Worm (Caenorhabditis elegans): Measurements from ENCODE around the gene C16A3.5.
A peak's percentile ranks its signal among the peaks of the same experiment; 100 is the strongest.

The C16A3.5 gene

DNA sequence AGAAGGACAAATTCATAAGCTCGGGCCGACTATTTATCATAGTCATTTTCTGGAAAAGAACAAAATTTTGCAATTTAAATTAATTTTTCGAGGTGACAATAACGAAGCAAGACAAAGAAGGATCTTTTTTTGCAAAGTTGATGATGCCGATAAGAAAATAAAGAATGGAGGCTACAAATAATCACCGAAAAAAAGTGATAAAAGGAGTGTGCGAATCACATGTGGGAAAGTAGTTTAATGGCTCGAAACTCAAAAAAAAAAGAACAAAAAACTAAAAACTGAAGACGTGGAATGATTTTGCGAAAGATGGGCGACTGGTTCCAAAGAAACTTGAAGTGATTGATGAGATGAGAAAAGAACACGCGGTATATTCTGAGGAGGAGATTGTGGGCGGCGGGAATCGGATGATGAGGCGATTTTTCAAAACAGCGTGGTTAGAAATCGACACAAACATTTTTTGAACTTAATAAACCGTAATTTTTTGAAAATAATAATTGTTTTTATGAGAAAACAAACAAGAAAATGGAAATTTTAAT, 38.9 kb downstream of the C16A3.5 start, which contains the start of gene atgl-1:
Gene atgl-1, minus strand, starts transcription at position 51 of the 536 bp plus-strand sequence.
- TF ChIP-seq jun-1 (tag; optimal IDR thresholded peaks at IDR 0.05) (no peak), elt-3 (tag; optimal IDR thresholded peaks at IDR 0.05) (no peak), nfya-1 (tag; optimal IDR thresholded peaks at IDR 0.05; ENCODE audit: insufficient read depth) (no peak), fkh-10 (GFP tag; optimal IDR thresholded peaks at IDR 0.05) (no peak), fkh-2 (tag; optimal IDR thresholded peaks at IDR 0.05) (no peak), unc-39 (tag; optimal IDR thresholded peaks at IDR 0.05) (no peak), nhr-25 (tag; optimal IDR thresholded peaks at IDR 0.05) (peak; percentile 24), nhr-76 (tag; optimal IDR thresholded peaks at IDR 0.05) (no peak), nhr-77 (tag; optimal IDR thresholded peaks at IDR 0.05) (no peak), nhr-12 (tag; optimal IDR thresholded peaks at IDR 0.05) (no peak), R02D3.7 (tag; optimal IDR thresholded peaks at IDR 0.05) (no peak), nhr-28 (tag; optimal IDR thresholded peaks at IDR 0.05) (no peak), nhr-237 (tag; optimal IDR thresholded peaks at IDR 0.05) (no peak), ama-1 (optimal IDR thresholded peaks at IDR 0.05) (peak; percentile 17)

DNA sequence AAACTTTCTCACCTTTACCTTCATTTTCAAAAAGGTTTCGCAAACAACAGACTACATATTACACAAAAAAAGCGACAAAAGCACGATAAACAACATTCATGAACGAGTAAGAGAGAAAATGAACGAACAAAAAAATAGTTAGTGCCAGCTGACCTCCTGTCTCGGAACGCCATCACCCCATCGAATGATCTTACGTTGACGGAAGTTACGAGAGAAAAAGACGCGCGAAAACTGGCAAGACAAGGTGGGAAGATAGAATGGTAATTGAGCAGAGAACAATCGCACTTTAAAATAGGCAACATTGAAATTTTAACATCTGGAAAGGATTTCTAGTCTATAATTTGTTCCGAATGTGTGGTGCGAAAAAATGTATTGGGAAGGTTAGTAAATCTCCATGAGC, 39.6 kb downstream of the C16A3.5 start:
- TF ChIP-seq nhr-23 (tag; optimal IDR thresholded peaks at IDR 0.05) (peak; percentile 34), nhr-43 (tag; optimal IDR thresholded peaks at IDR 0.05; ENCODE audit: poor library complexity, severe bottlenecking) (peak; percentile 12), snpc-4 (tag; optimal IDR thresholded peaks at IDR 0.05) (peak; percentile 30), pha-4 (tag; optimal IDR thresholded peaks at IDR 0.05) (peak; percentile 28), mml-1 (tag; optimal IDR thresholded peaks at IDR 0.05) (no peak), nhr-25 (tag; optimal IDR thresholded peaks at IDR 0.05) (peak; percentile 61), nfya-1 (tag; optimal IDR thresholded peaks at IDR 0.05; ENCODE audit: insufficient read depth) (peak; percentile 10), ama-1 (optimal IDR thresholded peaks at IDR 0.05) (peak; percentile 42), elt-1 (tag; optimal IDR thresholded peaks at IDR 0.05) (no peak), egl-5 (tag; optimal IDR thresholded peaks at IDR 0.05) (peak; percentile 32)

DNA sequence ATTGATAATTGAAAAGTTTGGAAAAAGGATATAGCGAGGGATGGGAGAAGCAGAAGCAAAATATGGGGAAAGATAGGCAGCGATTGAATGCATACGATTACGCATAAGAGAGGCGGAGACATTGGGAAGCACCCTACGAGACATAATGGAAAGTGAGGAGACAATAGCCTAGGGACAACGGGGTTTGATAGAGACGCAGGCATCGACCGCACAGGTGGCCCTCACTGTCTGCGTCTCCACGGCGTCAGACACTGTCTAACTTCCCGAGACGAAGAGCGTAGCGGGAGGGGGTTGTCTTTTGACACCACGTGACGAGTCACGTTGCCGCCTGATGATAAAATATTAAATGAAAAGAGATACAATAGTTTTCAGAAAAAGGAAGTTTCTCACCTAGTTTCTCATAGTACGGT, 40.4 kb downstream of the C16A3.5 start:
- peak; percentile 53 for TF ChIP-seq unc-62 (GFP tag; optimal IDR thresholded peaks at IDR 0.05)
- TF ChIP-seq lin-15B (tag; optimal IDR thresholded peaks at IDR 0.05): peak; percentile 50
- TF ChIP-seq unc-39 (tag; optimal IDR thresholded peaks at IDR 0.05): no peak
- peak; percentile 9 for TF ChIP-seq elt-1 (tag; optimal IDR thresholded peaks at IDR 0.05)
- TF ChIP-seq ceh-82 (tag; optimal IDR thresholded peaks at IDR 0.05): peak; percentile 22
- TF ChIP-seq elt-3 (tag; optimal IDR thresholded peaks at IDR 0.05): peak in 2 of 3 experiments; percentile 19 to 34
- TF ChIP-seq R02D3.7 (tag; optimal IDR thresholded peaks at IDR 0.05): peak; percentile 65
- peak; percentile 92 for TF ChIP-seq nhr-25 (tag; optimal IDR thresholded peaks at IDR 0.05)
- no peak for TF ChIP-seq daf-12 (tag; optimal IDR thresholded peaks at IDR 0.05)
- TF ChIP-seq hmg-11 (tag; optimal IDR thresholded peaks at IDR 0.05): peak; percentile 66
- TF ChIP-seq sea-2 (GFP tag; optimal IDR thresholded peaks at IDR 0.05): no peak
- peak; percentile 30 for TF ChIP-seq nhr-11 (tag; optimal IDR thresholded peaks at IDR 0.05)
- peak; percentile 97 for TF ChIP-seq nhr-23 (tag; optimal IDR thresholded peaks at IDR 0.05)
- TF ChIP-seq nfya-1 (tag; optimal IDR thresholded peaks at IDR 0.05; ENCODE audit: insufficient read depth): peak; percentile 78
- no peak for TF ChIP-seq egl-5 (tag; optimal IDR thresholded peaks at IDR 0.05)
- no peak for TF ChIP-seq nhr-12 (tag; optimal IDR thresholded peaks at IDR 0.05)
- TF ChIP-seq jun-1 (tag; optimal IDR thresholded peaks at IDR 0.05): peak; percentile 88
- TF ChIP-seq pqm-1 (tag; optimal IDR thresholded peaks at IDR 0.05): peak; percentile 67
- peak; percentile 60 for TF ChIP-seq pha-4 (tag; optimal IDR thresholded peaks at IDR 0.05)
- no peak for TF ChIP-seq nhr-237 (tag; optimal IDR thresholded peaks at IDR 0.05)
- TF ChIP-seq lin-39 (tag; optimal IDR thresholded peaks at IDR 0.05): peak; percentile 79
- TF ChIP-seq egl-27 (tag; optimal IDR thresholded peaks at IDR 0.05): peak; percentile 63
- TF ChIP-seq mml-1 (tag; optimal IDR thresholded peaks at IDR 0.05): no peak
- no peak for TF ChIP-seq ztf-4 (tag; optimal IDR thresholded peaks at IDR 0.05)
- no peak for TF ChIP-seq nhr-76 (tag; optimal IDR thresholded peaks at IDR 0.05)
- TF ChIP-seq tbx-2 (tag; optimal IDR thresholded peaks at IDR 0.05): peak; percentile 79
- peak; percentile 35 for TF ChIP-seq snpc-4 (tag; optimal IDR thresholded peaks at IDR 0.05)
- TF ChIP-seq nhr-77 (tag; optimal IDR thresholded peaks at IDR 0.05): peak; percentile 30
- TF ChIP-seq eor-1 (tag; optimal IDR thresholded peaks at IDR 0.05): peak in 1 of 2 experiments; percentile 21
- no peak for TF ChIP-seq aly-2 (tag; optimal IDR thresholded peaks at IDR 0.05)
- TF ChIP-seq nhr-28 (tag; optimal IDR thresholded peaks at IDR 0.05): no peak
- no peak for TF ChIP-seq ceh-16 (tag; optimal IDR thresholded peaks at IDR 0.05)
- no peak for TF ChIP-seq nhr-67 (tag; optimal IDR thresholded peaks at IDR 0.05)
- peak; percentile 88 for TF ChIP-seq lsy-12 (tag; optimal IDR thresholded peaks at IDR 0.05)
- TF ChIP-seq elt-2 (tag; optimal IDR thresholded peaks at IDR 0.05): peak; percentile 92
- peak; percentile 96 for TF ChIP-seq nhr-43 (tag; optimal IDR thresholded peaks at IDR 0.05; ENCODE audit: poor library complexity, severe bottlenecking)
- no peak for TF ChIP-seq fkh-10 (GFP tag; optimal IDR thresholded peaks at IDR 0.05)
- peak; percentile 95 for TF ChIP-seq mdl-1 (tag; optimal IDR thresholded peaks at IDR 0.05)
- no peak for TF ChIP-seq ztf-11 (tag; optimal IDR thresholded peaks at IDR 0.05)
- peak; percentile 75 for TF ChIP-seq ama-1 (optimal IDR thresholded peaks at IDR 0.05)
- TF ChIP-seq zag-1 (tag; optimal IDR thresholded peaks at IDR 0.05): no peak
- no peak for TF ChIP-seq fkh-2 (tag; optimal IDR thresholded peaks at IDR 0.05)
- no peak for TF ChIP-seq ZK546.5 (tag; optimal IDR thresholded peaks at IDR 0.05)
- no peak for TF ChIP-seq ceh-9 (tag; optimal IDR thresholded peaks at IDR 0.05)
- no peak for TF ChIP-seq fos-1 (tag; optimal IDR thresholded peaks at IDR 0.05)

Data from whole organism, L3 larva.